Worm (Caenorhabditis elegans) whole organism, L3 larva: ENCODE measurements around the gene dod-22.

ENCODE experiments used
- aly-2 ChIP-seq: fragments of 150-350 bp; optimal IDR thresholded peaks from 2 replicates; lab custom pipeline; 2014; ENCODE audit warnings: missing biosample characterization, missing genetic modification characterization
- ama-1 ChIP-seq: fragments of 150-350 bp; optimal IDR thresholded peaks from 2 replicates; lab custom pipeline; 2018
- ceh-16 ChIP-seq: sonication (generic microtip); optimal IDR thresholded peaks from 2 replicates; lab custom pipeline; 2017; ENCODE audit warnings: missing biosample characterization, missing genetic modification characterization
- daf-12 ChIP-seq: fragments of 150-350 bp; optimal IDR thresholded peaks from 2 replicates; lab custom pipeline; 2014; ENCODE audit warnings: missing biosample characterization, missing genetic modification reagents, missing genetic modification characterization
- egl-27 ChIP-seq: sonication (generic microtip); optimal IDR thresholded peaks from 4 replicates; lab custom pipeline; 2017; ENCODE audit warnings: missing biosample characterization, missing genetic modification reagents, missing genetic modification characterization
- fos-1 ChIP-seq: fragments of 150-350 bp; optimal IDR thresholded peaks from 2 replicates; lab custom pipeline; 2014; ENCODE audit warnings: missing biosample characterization, missing genetic modification characterization
- mdl-1 ChIP-seq: fragments of 150-350 bp; optimal IDR thresholded peaks from 2 replicates; lab custom pipeline; 2014; ENCODE audit warnings: missing biosample characterization, missing genetic modification characterization
- nhr-11 ChIP-seq: fragments of 150-350 bp; optimal IDR thresholded peaks from 2 replicates; lab custom pipeline; 2014; ENCODE audit warnings: missing biosample characterization, missing genetic modification characterization
- nhr-76 ChIP-seq: fragments of 150-350 bp; sonication (generic microtip); optimal IDR thresholded peaks from 5 replicates; lab custom pipeline; 2014; ENCODE audit warnings: missing biosample characterization, missing genetic modification characterization
- pha-4 ChIP-seq: fragments of 150-350 bp; optimal IDR thresholded peaks from 2 replicates; lab custom pipeline; 2014; ENCODE audit warnings: missing biosample characterization, missing genetic modification reagents, missing genetic modification characterization
- tbx-2 ChIP-seq: sonication (generic microtip); optimal IDR thresholded peaks from 2 replicates; lab custom pipeline; 2016; ENCODE audit warnings: mild to moderate bottlenecking, missing genetic modification characterization, missing compliant biosample characterization
- zag-1 ChIP-seq: fragments of 150-350 bp; optimal IDR thresholded peaks from 2 replicates; lab custom pipeline; 2014; ENCODE audit warnings: missing biosample characterization, missing genetic modification characterization

DNA sequence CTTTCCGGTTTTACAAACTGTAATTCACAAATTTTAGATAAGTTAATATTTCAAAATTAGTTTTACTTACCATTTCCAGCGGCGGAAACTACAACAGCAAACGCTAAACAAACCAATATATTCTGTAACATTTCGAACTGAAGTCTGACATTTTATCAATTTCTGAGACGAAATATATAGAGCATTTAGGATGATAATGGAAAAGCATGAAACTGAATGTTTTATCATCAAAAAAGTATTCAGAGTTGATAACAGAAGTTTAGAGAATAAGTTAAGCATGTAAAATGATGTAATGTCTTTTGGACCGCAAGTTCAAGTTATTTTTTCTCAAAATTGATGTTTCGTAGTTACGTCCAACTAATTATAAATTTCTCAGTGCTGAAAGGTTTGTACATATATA is 4.0 kb downstream of the dod-22 start, which contains the start of gene F55G11.2:
- TF ChIP-seq ama-1 (no peak), aly-2 (tag; lab: Kevin White, UChicago) (no peak), nhr-11 (no peak), ceh-16 (tag; lab: Kevin White, UChicago) (no peak), mdl-1 (tag; lab: Kevin White, UChicago) (no peak), daf-12 (no peak), fos-1 (tag; lab: Kevin White, UChicago) (no peak), zag-1 (no peak), egl-27 (tag; lab: Kevin White, UChicago) (no peak), pha-4 (no peak), nhr-76 (no peak), tbx-2 (tag; lab: Kevin White, UChicago) (no peak)
